Worm (Caenorhabditis elegans): ENCODE measurements around the gene F58D12.3.
A peak's percentile ranks its signal among the peaks of the same experiment; 100 is the strongest.

F58D12.3 gene

ce11 chrV:14092403-14092802, 34.8 kb downstream of the F58D12.3 start, which contains the start of gene D1086.3 (continued):
- no peak for TF ChIP-seq set-16 (GFP tag; IDR thresholded peaks at IDR 0.05)
- TF ChIP-seq zip-11 (GFP tag; IDR thresholded peaks at IDR 0.05), result no peak
- 0 out of 2 replicates have a peak, but pooled peaks have one; percentile 42 for TF ChIP-seq lin-1 (GFP tag; IDR thresholded peaks at IDR 0.05)
- TF ChIP-seq T20F7.1 (GFP tag; optimal IDR thresholded peaks at IDR 0.05), result no peak
- 0 out of 2 replicates have a peak, but pooled peaks have one; percentile 46 for TF ChIP-seq daf-19 (GFP tag; conservative IDR thresholded peaks at IDR 0.05)
- TF ChIP-seq Y105C5A.15 (GFP tag; IDR thresholded peaks at IDR 0.05), result no peak
- no peak for TF ChIP-seq R02D3.7 (tag; optimal IDR thresholded peaks at IDR 0.05)
- TF ChIP-seq nhr-6 (tag; optimal IDR thresholded peaks at IDR 0.05), result no peak
- TF ChIP-seq hif-1 (tag; optimal IDR thresholded peaks at IDR 0.05), result no peak
- peak; percentile 73; the same call in 1 of the 2 replicates for TF ChIP-seq lin-38 (GFP tag; IDR thresholded peaks at IDR 0.05)
- TF ChIP-seq madf-9 (GFP tag; conservative IDR thresholded peaks at IDR 0.05), result no peak
- no peak for TF ChIP-seq spr-3 (GFP tag; optimal IDR thresholded peaks at IDR 0.05)
- no peak for TF ChIP-seq nhr-10 (tag; optimal IDR thresholded peaks at IDR 0.05)
- TF ChIP-seq tra-1 (GFP tag; IDR thresholded peaks at IDR 0.05), result no peak
- TF ChIP-seq ztf-7 (tag; optimal IDR thresholded peaks at IDR 0.05), result no peak
- peak; percentile 56; the same call in 1 of the 2 replicates for TF ChIP-seq Y48G9A.11 (GFP tag; IDR thresholded peaks at IDR 0.05)
- no peak for TF ChIP-seq nhr-77 (tag; optimal IDR thresholded peaks at IDR 0.05)
- TF ChIP-seq hmg-1.1 (GFP tag; IDR thresholded peaks at IDR 0.05), result 0 out of 2 replicates have a peak, but pooled peaks have one; percentile 23
- TF ChIP-seq egl-43 (GFP tag; IDR thresholded peaks at IDR 0.05), result no peak
- TF ChIP-seq zag-1 (tag; optimal IDR thresholded peaks at IDR 0.05), result no peak
- TF ChIP-seq lin-39 (tag; optimal IDR thresholded peaks at IDR 0.05), result no peak
- no peak for TF ChIP-seq ceh-20 (GFP tag; IDR thresholded peaks at IDR 0.05)
- TF ChIP-seq zip-2 (tag; optimal IDR thresholded peaks at IDR 0.05), result no peak
- no peak for TF ChIP-seq Y75B8A.6 (GFP tag; IDR thresholded peaks at IDR 0.05)
- TF ChIP-seq unc-39 (tag; optimal IDR thresholded peaks at IDR 0.05), result no peak
- TF ChIP-seq fos-1 (tag; optimal IDR thresholded peaks at IDR 0.05), result no peak
- no peak for TF ChIP-seq zfp-2 (tag; optimal IDR thresholded peaks at IDR 0.05)
- TF ChIP-seq arid-1 (GFP tag; conservative IDR thresholded peaks at IDR 0.05), result peak; percentile 57; the same call in 1 of the 2 replicates
- TF ChIP-seq ceh-82 (tag; optimal IDR thresholded peaks at IDR 0.05), result no peak
- no peak for TF ChIP-seq aha-1 (tag)
- 0 out of 2 replicates have a peak, but pooled peaks have one; percentile 20 for TF ChIP-seq php-3 (GFP tag; IDR thresholded peaks at IDR 0.05)
- no peak for TF ChIP-seq jun-1 (tag; optimal IDR thresholded peaks at IDR 0.05)
- TF ChIP-seq vab-7 (GFP tag; IDR thresholded peaks at IDR 0.05), result no peak
- peak; percentile 14 for TF ChIP-seq duxl-1 (tag; optimal IDR thresholded peaks at IDR 0.05; ENCODE audit: poor library complexity)
- no peak for TF ChIP-seq ceh-32 (tag; optimal IDR thresholded peaks at IDR 0.05; ENCODE audit: poor library complexity)
- TF ChIP-seq F10B5.3 (tag; optimal IDR thresholded peaks at IDR 0.05), result peak; percentile 62
- no peak for TF ChIP-seq skn-1 (tag; optimal IDR thresholded peaks at IDR 0.05)
- no peak for TF ChIP-seq egl-27 (tag; optimal IDR thresholded peaks at IDR 0.05)
- no peak for TF ChIP-seq ces-1 (GFP tag; optimal IDR thresholded peaks at IDR 0.05)

- no peak for TF ChIP-seq zag-1 (tag; optimal IDR thresholded peaks at IDR 0.05)
- TF ChIP-seq ZK337.2 (GFP tag; IDR thresholded peaks at IDR 0.05), result no peak
- no peak for TF ChIP-seq dmd-9 (GFP tag; IDR thresholded peaks at IDR 0.05)
- no peak for TF ChIP-seq D1046.2 (GFP tag; IDR thresholded peaks at IDR 0.05)
- TF ChIP-seq F10B5.3 (tag; optimal IDR thresholded peaks at IDR 0.05), result no peak
- TF ChIP-seq vab-7 (GFP tag; IDR thresholded peaks at IDR 0.05), result no peak
- no peak for TF ChIP-seq lin-15B (tag; optimal IDR thresholded peaks at IDR 0.05)
- no peak for TF ChIP-seq mdt-29 (GFP tag; IDR thresholded peaks at IDR 0.05)
- TF ChIP-seq lsy-2 (tag; optimal IDR thresholded peaks at IDR 0.05), result peak in 1 of 2 experiments; percentile 17
- no peak for TF ChIP-seq nhr-237 (tag; optimal IDR thresholded peaks at IDR 0.05)
- no peak for TF ChIP-seq nhr-76 (tag; optimal IDR thresholded peaks at IDR 0.05)
- TF ChIP-seq daf-16 (GFP tag; optimal IDR thresholded peaks at IDR 0.05), result peak in 1 of 2 experiments; percentile 13
- no peak for TF ChIP-seq daf-16 (tag; optimal IDR thresholded peaks at IDR 0.05)
- no peak for TF ChIP-seq sdz-12 (GFP tag; optimal IDR thresholded peaks at IDR 0.05)
- no peak for TF ChIP-seq ama-1 (optimal IDR thresholded peaks at IDR 0.05)
- TF ChIP-seq ceh-44 (GFP tag; IDR thresholded peaks at IDR 0.05), result no peak
- no peak for TF ChIP-seq unc-39 (tag; optimal IDR thresholded peaks at IDR 0.05)
- no peak for TF ChIP-seq egl-27 (tag; optimal IDR thresholded peaks at IDR 0.05)
- TF ChIP-seq mep-1 (tag; optimal IDR thresholded peaks at IDR 0.05), result no peak
These were observed 36.2 kb downstream of the F58D12.3 start, which contains the start of gene D1086.8 for ce11 chrV:14093805-14094204. D1086.8 (plus strand) TSS chrV:14094105.
